Worm (Caenorhabditis elegans) whole organism, L1 larva: ENCODE results near the gene C17H11.6.
A peak's percentile ranks its signal among the peaks of the same experiment; 100 is the strongest.

ENCODE experiments used
- C04F5.9 ChIP-seq: sonication (generic microtip); optimal IDR thresholded peaks from 2 replicates; lab custom pipeline; 2016; ENCODE audit warnings: missing genetic modification characterization, missing compliant biosample characterization
- aha-1 ChIP-seq: fragments of 150-350 bp; optimal IDR thresholded peaks from 2 replicates; lab custom pipeline; 2014; ENCODE audit warnings: missing biosample characterization, missing genetic modification characterization
- ceh-8 ChIP-seq: fragments of 200-800 bp; sonication (Bioruptor generic); optimal IDR thresholded peaks from 2 replicates; lab custom pipeline; 2018; ENCODE audit warnings: mild to moderate bottlenecking, missing genetic modification characterization, moderate library complexity, missing compliant biosample characterization
- ceh-82 ChIP-seq, 3 experiments: fragments of 150-350 bp in 1 of 3; sonication (generic microtip) in 2 of 3; optimal IDR thresholded peaks; 2 replicates each; lab custom pipeline; 2014 to 2017; ENCODE audit warnings: missing biosample characterization in 3 of 3, missing genetic modification characterization in 3 of 3
- ceh-88 ChIP-seq: fragments of 200-800 bp; sonication (Bioruptor generic); IDR thresholded peaks from 2 replicates; pipeline ENCODE4 v1.3.6; 2022; ENCODE audit warnings: missing genetic modification characterization, missing compliant biosample characterization
- ceh-90 ChIP-seq: sonication (generic microtip); optimal IDR thresholded peaks from 2 replicates; lab custom pipeline; 2016; ENCODE audit warnings: missing genetic modification characterization, missing compliant biosample characterization
- dpl-1 ChIP-seq, 3 experiments: fragments of 150-350 bp in 2 of 3; sonication (generic microtip) in 1 of 3; optimal IDR thresholded peaks; 2 replicates each; lab custom pipeline; 2014 to 2017; ENCODE audit warnings: missing biosample characterization in 3 of 3, missing genetic modification characterization in 3 of 3, missing genetic modification reagents in 3 of 3
- efl-1 ChIP-seq, 4 experiments: fragments of 150-350 bp; optimal IDR thresholded peaks in 3 of 4; peaks in 1 of 4; 1 replicate in 1 of 4; 2 replicates in 3 of 4; lab custom pipeline; 2014; ENCODE audit warnings: missing biosample characterization in 2 of 4, missing genetic modification characterization in 2 of 4, missing genetic modification reagents in 2 of 4
- elt-2 ChIP-seq: sonication (generic microtip); optimal IDR thresholded peaks from 2 replicates; lab custom pipeline; 2016; ENCODE audit warnings: missing genetic modification characterization, mild to moderate bottlenecking, inconsistent platforms, missing compliant biosample characterization, missing genetic modification reagents
- ets-5 ChIP-seq: fragments of 200-800 bp; sonication (Bioruptor generic); IDR thresholded peaks from 2 replicates; pipeline ENCODE4 v1.3.6; 2022; ENCODE audit warnings: missing genetic modification characterization, missing compliant biosample characterization
- fkh-10 ChIP-seq: sonication (generic microtip); optimal IDR thresholded peaks from 2 replicates; lab custom pipeline; 2017; ENCODE audit warnings: missing biosample characterization, missing genetic modification reagents, missing genetic modification characterization
- fkh-8 ChIP-seq: sonication (generic microtip); optimal IDR thresholded peaks from 2 replicates; lab custom pipeline; 2016; ENCODE audit warnings: mild to moderate bottlenecking, missing genetic modification characterization, missing compliant biosample characterization
- hlh-17 ChIP-seq: fragments of 200-800 bp; sonication (Bioruptor generic); optimal IDR thresholded peaks from 2 replicates; lab custom pipeline; 2018; ENCODE audit warnings: missing genetic modification characterization, mild to moderate bottlenecking, missing compliant biosample characterization, moderate library complexity, borderline replicate concordance
- lin-13 ChIP-seq: fragments of 150-350 bp; optimal IDR thresholded peaks from 2 replicates; lab custom pipeline; 2014; ENCODE audit warnings: missing biosample characterization, missing genetic modification reagents, missing genetic modification characterization
- lin-14 ChIP-seq: fragments of 200-800 bp; sonication (Bioruptor generic); optimal IDR thresholded peaks from 2 replicates; lab custom pipeline; 2018; ENCODE audit warnings: mild to moderate bottlenecking, missing genetic modification characterization, moderate library complexity, missing compliant biosample characterization
- lin-35 ChIP-seq, 2 experiments: fragments of 150-350 bp; optimal IDR thresholded peaks; 2 replicates each; lab custom pipeline; 2014; ENCODE audit warnings: missing biosample characterization in 2 of 2, missing genetic modification characterization in 2 of 2, missing genetic modification reagents in 2 of 2
- lin-39 ChIP-seq: fragments of 150-350 bp; optimal IDR thresholded peaks from 2 replicates; lab custom pipeline; 2014; ENCODE audit warnings: missing biosample characterization, missing genetic modification reagents, missing genetic modification characterization
- lsy-2 ChIP-seq, 2 experiments: fragments of 150-350 bp; optimal IDR thresholded peaks; 2 replicates each; lab custom pipeline; 2014; ENCODE audit warnings: missing biosample characterization in 2 of 2, missing genetic modification characterization in 2 of 2
- mab-9 ChIP-seq: fragments of 200-800 bp; sonication (Bioruptor generic); IDR thresholded peaks from 2 replicates; pipeline ENCODE4 v1.3.6; 2022; ENCODE audit warnings: missing genetic modification reagents, missing genetic modification characterization, missing compliant biosample characterization
- mep-1 ChIP-seq: fragments of 150-350 bp; optimal IDR thresholded peaks from 2 replicates; lab custom pipeline; 2014; ENCODE audit warnings: missing biosample characterization, missing genetic modification characterization
- nhr-12 ChIP-seq: sonication (generic microtip); optimal IDR thresholded peaks from 2 replicates; lab custom pipeline; 2017; ENCODE audit warnings: missing biosample characterization, missing genetic modification characterization
- nhr-237 ChIP-seq: fragments of 150-350 bp; optimal IDR thresholded peaks from 2 replicates; lab custom pipeline; 2014; ENCODE audit warnings: missing biosample characterization, missing genetic modification characterization
- nhr-28 ChIP-seq: fragments of 150-350 bp; optimal IDR thresholded peaks from 2 replicates; lab custom pipeline; 2014; ENCODE audit warnings: missing biosample characterization, missing genetic modification characterization
- nhr-71 ChIP-seq: sonication (generic microtip); optimal IDR thresholded peaks from 2 replicates; lab custom pipeline; 2016; ENCODE audit warnings: mild to moderate bottlenecking, missing genetic modification characterization, moderate library complexity, missing compliant biosample characterization
- nhr-76 ChIP-seq: sonication (generic microtip); optimal IDR thresholded peaks from 2 replicates; lab custom pipeline; 2017; ENCODE audit warnings: missing biosample characterization, missing genetic modification characterization
- nhr-85 ChIP-seq: sonication (generic microtip); peaks from one replicate; lab custom pipeline; 2016; ENCODE audit warnings: missing genetic modification characterization, inconsistent platforms, missing compliant biosample characterization
- pag-3 ChIP-seq: sonication (generic microtip); optimal IDR thresholded peaks from 2 replicates; lab custom pipeline; 2017; ENCODE audit warnings: missing genetic modification characterization, mild to moderate bottlenecking, missing compliant biosample characterization, antibody characterized with exemption, borderline replicate concordance; ENCODE audit not compliant: insufficient read depth
- pqm-1 ChIP-seq: sonication (generic microtip); optimal IDR thresholded peaks from 3 replicates; lab custom pipeline; 2017; ENCODE audit warnings: missing biosample characterization, missing genetic modification characterization
- rnt-1 ChIP-seq: sonication (generic microtip); optimal IDR thresholded peaks from 2 replicates; lab custom pipeline; 2016; ENCODE audit warnings: mild to moderate bottlenecking, missing genetic modification characterization, moderate library complexity, missing compliant biosample characterization
- snpc-4 ChIP-seq: fragments of 150-350 bp; optimal IDR thresholded peaks from 2 replicates; lab custom pipeline; 2014; ENCODE audit warnings: missing biosample characterization, missing genetic modification characterization
- sox-4 ChIP-seq: sonication (generic microtip); optimal IDR thresholded peaks from 2 replicates; lab custom pipeline; 2016; ENCODE audit warnings: missing genetic modification characterization, missing compliant biosample characterization
- sup-37 ChIP-seq: fragments of 200-800 bp; sonication (Bioruptor generic); optimal IDR thresholded peaks from 2 replicates; lab custom pipeline; 2018; ENCODE audit warnings: mild to moderate bottlenecking, missing genetic modification characterization, missing compliant biosample characterization
- swsn-7 ChIP-seq: sonication (generic microtip); optimal IDR thresholded peaks from 2 replicates; lab custom pipeline; 2016; ENCODE audit warnings: missing genetic modification characterization, missing compliant biosample characterization
- tlp-1 ChIP-seq: fragments of 150-350 bp; optimal IDR thresholded peaks from 2 replicates; lab custom pipeline; 2014; ENCODE audit warnings: missing biosample characterization, missing genetic modification characterization
- unc-130 ChIP-seq: fragments of 150-350 bp; optimal IDR thresholded peaks from 2 replicates; lab custom pipeline; 2017; ENCODE audit warnings: missing biosample characterization, missing genetic modification characterization, inconsistent platforms
- unc-30 ChIP-seq: sonication (generic microtip); optimal IDR thresholded peaks from 2 replicates; lab custom pipeline; 2017; ENCODE audit warnings: missing biosample characterization, missing genetic modification characterization
- unc-62 ChIP-seq: fragments of 150-350 bp; optimal IDR thresholded peaks from 2 replicates; lab custom pipeline; 2014; ENCODE audit warnings: missing biosample characterization, missing genetic modification reagents, missing genetic modification characterization
- unc-86 ChIP-seq: sonication (generic microtip); optimal IDR thresholded peaks from 2 replicates; lab custom pipeline; 2016; ENCODE audit warnings: missing genetic modification characterization, missing compliant biosample characterization
- unc-98 ChIP-seq: fragments of 200-800 bp; sonication (Bioruptor generic); IDR thresholded peaks from 2 replicates; pipeline ENCODE4 v1.3.6; 2022; ENCODE audit warnings: missing genetic modification characterization, missing compliant biosample characterization
- zag-1 ChIP-seq: fragments of 150-350 bp; optimal IDR thresholded peaks from 2 replicates; lab custom pipeline; 2014; ENCODE audit warnings: missing biosample characterization, missing genetic modification characterization

Gene C17H11.6

ce11 chrX:8150621-8151020 lies 53.0 kb downstream of the C17H11.6 start, which contains the start of gene F22F1.2:
Gene F22F1.2 (minus strand): TSS chrX:8150721.
- TF ChIP-seq sox-4 (tag; lab: Kevin White, UChicago), result no peak
- no peak for TF ChIP-seq fkh-8 (tag; lab: Kevin White, UChicago)
- TF ChIP-seq ceh-88, result no peak
- no peak for TF ChIP-seq dpl-1 (GFP tag; optimal IDR thresholded peaks at IDR 0.05; lab: Kevin White, UChicago)
- TF ChIP-seq nhr-28 (tag; lab: Kevin White, UChicago), result no peak
- TF ChIP-seq unc-86 (tag; lab: Kevin White, UChicago), result no peak
- TF ChIP-seq unc-98 (GFP tag; lab: Robert Waterston, UW), result no peak
- TF ChIP-seq fkh-10, result no peak
- no peak for TF ChIP-seq lin-35 (GFP tag; optimal IDR thresholded peaks at IDR 0.05; lab: Kevin White, UChicago)
- no peak for TF ChIP-seq pqm-1 (tag; lab: Kevin White, UChicago)
- TF ChIP-seq elt-2 (tag; lab: Kevin White, UChicago), result no peak
- TF ChIP-seq hlh-17 (GFP tag; lab: Kevin White, UChicago), result no peak
- TF ChIP-seq unc-130 (tag; lab: Kevin White, UChicago), result no peak
- no peak for TF ChIP-seq unc-62
- no peak for TF ChIP-seq nhr-237 (tag; lab: Kevin White, UChicago)

- TF ChIP-seq lin-39 (tag; lab: Kevin White, UChicago), result no peak
- peak; percentile 8 for TF ChIP-seq mep-1 (tag; lab: Kevin White, UChicago)
Measured at ce11 chrX:8148993-8149392, 54.6 kb downstream of the C17H11.6 start.

- TF ChIP-seq nhr-76 (tag; lab: Kevin White, UChicago), result no peak
- TF ChIP-seq efl-1 (optimal IDR thresholded peaks at IDR 0.05; lab: Kevin White, UChicago), result no peak
- peak in 1 of 2 experiments; percentile 6 for TF ChIP-seq efl-1 (GFP tag; optimal IDR thresholded peaks at IDR 0.05 in 1 of 2; lab: Kevin White, UChicago)
- TF ChIP-seq mab-9 (GFP tag; lab: Robert Waterston, UW), result no peak
Measured at ce11 chrX:8147398-8147797, 56.2 kb downstream of the C17H11.6 start, which contains the start of gene C02B8.1. Gene C02B8.1 (plus strand): TSS chrX:8147698.

ce11 chrX:8139146-8139545 lies 64.4 kb downstream of the C17H11.6 start, which contains the start of gene C02B8.3:
Gene C02B8.3 (plus strand): TSS chrX:8139446.
- TF ChIP-seq fkh-8 (tag; lab: Kevin White, UChicago), result no peak
- no peak for TF ChIP-seq ceh-90 (tag; lab: Kevin White, UChicago)
- TF ChIP-seq dpl-1 (GFP tag; optimal IDR thresholded peaks at IDR 0.05; lab: Kevin White, UChicago), result no peak
- no peak for TF ChIP-seq pag-3 (tag; lab: Kevin White, UChicago)

ce11 chrX:8137779-8138178 lies 65.8 kb downstream of the C17H11.6 start, which contains the start of gene C02B8.7:
Gene C02B8.7 (minus strand): TSS chrX:8137879.
- TF ChIP-seq nhr-85 (tag; lab: Kevin White, UChicago) (no peak), elt-2 (tag; lab: Kevin White, UChicago) (no peak), snpc-4 (tag; lab: Kevin White, UChicago) (no peak), tlp-1 (no peak), zag-1 (tag; lab: Kevin White, UChicago) (no peak), unc-30 (tag; lab: Kevin White, UChicago) (no peak), lin-13 (GFP tag; lab: Kevin White, UChicago) (no peak)

- TF ChIP-seq rnt-1 (peak; percentile 27), mep-1 (tag; lab: Kevin White, UChicago) (peak; percentile 79), nhr-71 (peak; percentile 50), zag-1 (tag; lab: Kevin White, UChicago) (no peak), fkh-10 (no peak), lsy-2 (tag; optimal IDR thresholded peaks at IDR 0.05; lab: Kevin White, UChicago) (peak; percentile 9 to 65), lin-14 (GFP tag; lab: Kevin White, UChicago) (peak; percentile 69), dpl-1 (GFP tag; optimal IDR thresholded peaks at IDR 0.05; lab: Kevin White, UChicago) (peak; percentile 15 to 44 (median 25)), ets-5 (GFP tag; lab: Robert Waterston, UW) (no peak), swsn-7 (tag; lab: Kevin White, UChicago) (peak; percentile 40), sox-4 (tag; lab: Kevin White, UChicago) (no peak), unc-30 (tag; lab: Kevin White, UChicago) (no peak), unc-98 (GFP tag; lab: Robert Waterston, UW) (no peak), sup-37 (no peak), ceh-82 (tag; optimal IDR thresholded peaks at IDR 0.05; lab: Kevin White, UChicago) (peak in 1 of 3 experiments; percentile 29), C04F5.9 (no peak), ceh-8 (GFP tag; lab: Kevin White, UChicago) (no peak), aha-1 (tag; lab: Kevin White, UChicago) (no peak), ceh-90 (tag; lab: Kevin White, UChicago) (no peak), nhr-12 (tag; lab: Kevin White, UChicago) (no peak)
Measured at ce11 chrX:8136276-8136891, 67.2 kb downstream of the C17H11.6 start, which contains the start of gene C02B8.6. Gene C02B8.6 (minus strand): TSS chrX:8136326.
